Fruit fly (Drosophila melanogaster) whole organism, embryonic: Measurements from ENCODE around the gene Cbp20.
A peak's percentile ranks its signal among the peaks of the same experiment; 100 is the strongest.

ENCODE experiments used
- Ada2b ChIP-seq: fragments of 200-800 bp; sonication (Bioruptor generic); IDR thresholded peaks from 2 replicates; pipeline ENCODE4 v1.3.6; 2022; ENCODE audit warnings: missing biosample characterization, missing genetic modification characterization
- Antp ChIP-seq: fragments of 200-800 bp; sonication (Bioruptor generic); optimal IDR thresholded peaks from 3 replicates; lab custom pipeline; 2016; ENCODE audit warnings: missing biosample characterization, missing genetic modification characterization
- Asciz ChIP-seq: fragments of 200-800 bp; sonication (Bioruptor generic); optimal IDR thresholded peaks from 2 replicates; lab custom pipeline; 2017; ENCODE audit warnings: missing biosample characterization, mild to moderate bottlenecking, missing genetic modification characterization, missing genetic modification reagents
- Atf-2 ChIP-seq: fragments of 200-800 bp; sonication (Bioruptor generic); optimal IDR thresholded peaks from 2 replicates; lab custom pipeline; 2016; ENCODE audit warnings: missing biosample characterization, missing genetic modification characterization
- B-H2 ChIP-seq: fragments of 200-800 bp; sonication (Bioruptor generic); optimal IDR thresholded peaks from 2 replicates; lab custom pipeline; 2018; ENCODE audit warnings: missing biosample characterization, mild to moderate bottlenecking, missing genetic modification characterization
- Blimp-1 ChIP-seq: fragments of 200-800 bp; sonication (Bioruptor generic); optimal IDR thresholded peaks from 3 replicates; lab custom pipeline; 2018; ENCODE audit warnings: missing biosample characterization, missing genetic modification characterization, mild to moderate bottlenecking, moderate library complexity, missing genetic modification reagents
- CG10267 ChIP-seq: fragments of 200-800 bp; sonication (Bioruptor generic); optimal IDR thresholded peaks from 2 replicates; lab custom pipeline; 2018; ENCODE audit warnings: missing biosample characterization, mild to moderate bottlenecking, missing genetic modification characterization, moderate library complexity
- CG10654 ChIP-seq: fragments of 200-800 bp; sonication (Bioruptor generic); optimal IDR thresholded peaks from 2 replicates; lab custom pipeline; 2016; ENCODE audit warnings: missing biosample characterization, missing genetic modification characterization
- CG11398 ChIP-seq: fragments of 200-800 bp; sonication (Bioruptor generic); optimal IDR thresholded peaks from 2 replicates; lab custom pipeline; 2016; ENCODE audit warnings: missing biosample characterization, missing genetic modification characterization
- CG12104 ChIP-seq: fragments of 200-800 bp; sonication (Bioruptor generic); optimal IDR thresholded peaks from 3 replicates; lab custom pipeline; 2016; ENCODE audit warnings: missing biosample characterization, missing genetic modification characterization
- CG12155 ChIP-seq: fragments of 200-800 bp; sonication (Bioruptor generic); optimal IDR thresholded peaks from 3 replicates; lab custom pipeline; 2016; ENCODE audit warnings: missing biosample characterization, missing genetic modification characterization
- CG12236 ChIP-seq: fragments of 200-800 bp; sonication (Bioruptor generic); optimal IDR thresholded peaks from 2 replicates; lab custom pipeline; 2016; ENCODE audit warnings: missing biosample characterization, missing genetic modification characterization
- CG12391 ChIP-seq: fragments of 200-800 bp; sonication (Bioruptor generic); optimal IDR thresholded peaks from 3 replicates; lab custom pipeline; 2018; ENCODE audit warnings: missing biosample characterization, mild to moderate bottlenecking, missing genetic modification characterization, moderate library complexity
- CG13296 ChIP-seq: fragments of 200-800 bp; sonication (Bioruptor generic); optimal IDR thresholded peaks from 3 replicates; lab custom pipeline; 2018; ENCODE audit warnings: missing biosample characterization, mild to moderate bottlenecking, missing genetic modification characterization
- CG1832 ChIP-seq: fragments of 200-800 bp; sonication (Bioruptor generic); optimal IDR thresholded peaks from 2 replicates; lab custom pipeline; 2017; ENCODE audit warnings: missing biosample characterization, mild to moderate bottlenecking, missing genetic modification characterization, inconsistent platforms
- CG2116 ChIP-seq: fragments of 200-800 bp; sonication (Bioruptor generic); optimal IDR thresholded peaks from 3 replicates; lab custom pipeline; 2018; ENCODE audit warnings: missing biosample characterization, mild to moderate bottlenecking, missing genetic modification characterization
- CG2202 ChIP-seq: fragments of 200-800 bp; sonication (Bioruptor generic); optimal IDR thresholded peaks from 2 replicates; lab custom pipeline; 2018; ENCODE audit warnings: missing biosample characterization, mild to moderate bottlenecking, missing genetic modification characterization
- CG4328 ChIP-seq: fragments of 200-800 bp; sonication (Bioruptor generic); optimal IDR thresholded peaks from 3 replicates; lab custom pipeline; 2017; ENCODE audit warnings: missing biosample characterization, missing genetic modification reagents, missing genetic modification characterization
- CG5180 ChIP-seq: fragments of 200-800 bp; sonication (Bioruptor generic); optimal IDR thresholded peaks from 3 replicates; lab custom pipeline; 2017; ENCODE audit warnings: missing biosample characterization, missing genetic modification characterization, mild to moderate bottlenecking, moderate library complexity, missing genetic modification reagents
- CG8089 ChIP-seq: fragments of 200-800 bp; sonication (Bioruptor generic); optimal IDR thresholded peaks from 3 replicates; lab custom pipeline; 2016; ENCODE audit warnings: missing biosample characterization, missing genetic modification characterization
- CG9797 ChIP-seq: fragments of 200-800 bp; sonication (Bioruptor generic); optimal IDR thresholded peaks from 3 replicates; lab custom pipeline; 2018; ENCODE audit warnings: missing biosample characterization, mild to moderate bottlenecking, missing genetic modification characterization
- Dfd ChIP-seq, 2 experiments: fragments of >200 bp; optimal IDR thresholded peaks; 2 replicates each; lab custom pipeline; 2017; ENCODE audit warnings: missing biosample characterization in 2 of 2, missing genetic modification characterization in 2 of 2
- Doc2 ChIP-seq: fragments of 200-800 bp; sonication (Bioruptor generic); IDR thresholded peaks from 2 replicates; pipeline ENCODE4 v1.3.6; 2022; ENCODE audit warnings: missing biosample characterization, missing genetic modification characterization
- Hr51 ChIP-seq, 2 experiments: fragments of 200-800 bp; sonication (Bioruptor generic); optimal IDR thresholded peaks; 2 replicates in 1 of 2; 3 replicates in 1 of 2; lab custom pipeline; 2016 to 2018; ENCODE audit warnings: missing biosample characterization in 2 of 2, missing genetic modification characterization in 2 of 2, mild to moderate bottlenecking in 1 of 2, moderate library complexity in 1 of 2
- PHDP ChIP-seq: fragments of 200-800 bp; sonication (Bioruptor generic); optimal IDR thresholded peaks from 3 replicates; lab custom pipeline; 2018; ENCODE audit warnings: missing biosample characterization, mild to moderate bottlenecking, missing genetic modification characterization, moderate library complexity
- Six4 ChIP-seq: fragments of 200-800 bp; sonication (Bioruptor generic); optimal IDR thresholded peaks from 2 replicates; lab custom pipeline; 2016; ENCODE audit warnings: missing biosample characterization, missing genetic modification characterization
- Sox100B ChIP-seq: fragments of 200-800 bp; sonication (Bioruptor generic); optimal IDR thresholded peaks from 3 replicates; lab custom pipeline; 2018; ENCODE audit warnings: missing biosample characterization, mild to moderate bottlenecking, missing genetic modification characterization
- ac ChIP-seq: fragments of 200-800 bp; sonication (Bioruptor generic); optimal IDR thresholded peaks from 3 replicates; lab custom pipeline; 2017; ENCODE audit warnings: missing biosample characterization, mild to moderate bottlenecking, missing genetic modification characterization
- bsh ChIP-seq, 2 experiments: fragments of 200-800 bp; sonication (Bioruptor generic); optimal IDR thresholded peaks; 2 replicates each; lab custom pipeline; 2017 to 2018; ENCODE audit warnings: mild to moderate bottlenecking in 2 of 2, missing biosample characterization in 2 of 2, missing genetic modification characterization in 2 of 2, moderate library complexity in 1 of 2
- croc ChIP-seq: fragments of 200-800 bp; sonication (Bioruptor generic); conservative IDR thresholded peaks from 3 replicates; pipeline ENCODE4 v1.3.6; 2022; ENCODE audit warnings: missing biosample characterization, missing genetic modification characterization
- dm ChIP-seq: fragments of 200-800 bp; sonication (Bioruptor generic); optimal IDR thresholded peaks from 3 replicates; lab custom pipeline; 2016; ENCODE audit warnings: missing biosample characterization, missing genetic modification characterization
- dpn ChIP-seq, 2 experiments: fragments of 200-800 bp; sonication (Bioruptor generic); optimal IDR thresholded peaks; 3 replicates each; lab custom pipeline; 2016; ENCODE audit warnings: missing biosample characterization in 2 of 2, missing genetic modification characterization in 2 of 2
- eve ChIP-seq, 2 experiments: fragments of >200 bp; optimal IDR thresholded peaks; 2 replicates each; lab custom pipeline; 2017; ENCODE audit warnings: missing biosample characterization in 2 of 2, missing genetic modification characterization in 2 of 2
- fd64A ChIP-seq: fragments of 200-800 bp; sonication (Bioruptor generic); optimal IDR thresholded peaks from 3 replicates; lab custom pipeline; 2018; ENCODE audit warnings: missing biosample characterization, mild to moderate bottlenecking, missing genetic modification characterization
- grn ChIP-seq: fragments of 200-800 bp; sonication (Bioruptor generic); optimal IDR thresholded peaks from 3 replicates; lab custom pipeline; 2017; ENCODE audit warnings: missing biosample characterization, missing genetic modification characterization
- her ChIP-seq: fragments of 200-800 bp; sonication (Bioruptor generic); optimal IDR thresholded peaks from 2 replicates; lab custom pipeline; 2016; ENCODE audit warnings: missing biosample characterization, missing genetic modification characterization
- insv ChIP-seq, 2 experiments: fragments of 200-800 bp; sonication (Bioruptor generic); optimal IDR thresholded peaks; 3 replicates each; lab custom pipeline; 2016 to 2018; ENCODE audit warnings: missing biosample characterization in 2 of 2, missing genetic modification characterization in 2 of 2
- kah ChIP-seq: fragments of 200-800 bp; sonication (Bioruptor generic); optimal IDR thresholded peaks from 2 replicates; lab custom pipeline; 2018; ENCODE audit warnings: missing biosample characterization, mild to moderate bottlenecking, missing genetic modification characterization
- nau ChIP-seq: fragments of 200-800 bp; sonication (Bioruptor generic); optimal IDR thresholded peaks from 3 replicates; lab custom pipeline; 2017; ENCODE audit warnings: missing biosample characterization, mild to moderate bottlenecking, missing genetic modification characterization, missing genetic modification reagents
- nerfin-2 ChIP-seq: fragments of 200-800 bp; sonication (Bioruptor generic); IDR thresholded peaks from 2 replicates; pipeline ENCODE4 v1.3.6; 2022; ENCODE audit warnings: missing biosample characterization, missing genetic modification characterization; ENCODE audit not compliant: partially characterized antibody
- nom ChIP-seq: fragments of 200-800 bp; sonication (Bioruptor generic); optimal IDR thresholded peaks from 2 replicates; lab custom pipeline; 2017; ENCODE audit warnings: missing biosample characterization, missing genetic modification characterization, mild to moderate bottlenecking, moderate library complexity, missing genetic modification reagents
- pb ChIP-seq: fragments of 200-800 bp; sonication (Bioruptor generic); optimal IDR thresholded peaks from 3 replicates; lab custom pipeline; 2016; ENCODE audit warnings: missing biosample characterization, missing genetic modification characterization
- pfk ChIP-seq: fragments of 200-800 bp; sonication (Bioruptor generic); optimal IDR thresholded peaks from 2 replicates; lab custom pipeline; 2018; ENCODE audit warnings: missing biosample characterization, mild to moderate bottlenecking, missing genetic modification characterization, moderate library complexity
- slp2 ChIP-seq: fragments of 200-800 bp; sonication (Bioruptor generic); optimal IDR thresholded peaks from 2 replicates; lab custom pipeline; 2016; ENCODE audit warnings: missing biosample characterization, missing genetic modification characterization
- trem ChIP-seq: fragments of 200-800 bp; optimal IDR thresholded peaks from 3 replicates; lab custom pipeline; 2019; ENCODE audit warnings: missing biosample characterization, mild to moderate bottlenecking, missing genetic modification characterization, moderate library complexity
- twi ChIP-seq: fragments of 200-800 bp; optimal IDR thresholded peaks from 2 replicates; lab custom pipeline; 2019; ENCODE audit warnings: missing biosample characterization, mild to moderate bottlenecking, missing genetic modification characterization, moderate library complexity
- unc-4 ChIP-seq: fragments of 200-800 bp; sonication (Bioruptor generic); IDR thresholded peaks from 2 replicates; pipeline ENCODE4 v1.3.6; 2022; ENCODE audit warnings: missing biosample characterization, missing genetic modification characterization; ENCODE audit not compliant: partially characterized antibody
- wdn ChIP-seq: fragments of 200-800 bp; sonication (Bioruptor generic); IDR thresholded peaks from 2 replicates; pipeline ENCODE4 v1.3.6; 2022; ENCODE audit warnings: missing biosample characterization, missing genetic modification characterization
- zfh2 ChIP-seq: fragments of 200-800 bp; sonication (Bioruptor generic); optimal IDR thresholded peaks from 2 replicates; lab custom pipeline; 2016; ENCODE audit warnings: missing biosample characterization, missing genetic modification characterization

Cbp20 gene

DNA sequence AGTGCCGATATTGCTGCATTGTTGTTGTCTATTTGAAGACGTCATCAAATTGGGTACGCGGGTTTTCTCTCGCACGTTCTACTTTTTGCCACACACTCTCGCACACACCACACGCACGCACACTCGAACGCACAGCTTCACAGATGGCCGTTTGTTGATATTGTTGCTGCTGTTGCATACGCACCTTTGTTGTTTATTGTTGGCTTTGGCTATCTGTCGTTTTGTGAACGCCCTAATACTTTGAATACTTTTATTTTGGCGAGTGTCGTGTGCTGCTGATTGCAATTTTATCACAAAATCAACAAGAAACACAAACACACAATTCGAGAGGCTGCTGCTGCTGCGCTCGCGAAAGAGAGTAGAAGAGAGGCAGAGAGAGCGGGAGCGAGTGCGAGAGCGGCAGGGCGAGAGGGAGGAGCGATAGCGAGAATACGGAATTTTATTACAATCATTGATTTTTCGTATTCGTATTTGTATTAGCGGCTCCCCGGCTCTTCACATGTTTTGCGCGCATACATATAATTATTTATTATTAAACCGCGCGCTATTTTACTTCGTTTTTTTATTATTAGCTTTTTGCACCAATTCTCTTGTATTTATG lies 34.2 kb downstream of the Cbp20 start (continued):
- TF ChIP-seq kah (GFP tag; lab: Kevin White, UChicago), result peak; percentile 60
- peak; percentile 56 for TF ChIP-seq grn
- TF ChIP-seq Atf-2, result peak; percentile 22
- no peak for TF ChIP-seq Ada2b (GFP tag; lab: Robert Waterston, UW)
- TF ChIP-seq trem, result no peak
- TF ChIP-seq PHDP, result peak; percentile 30
- TF ChIP-seq dm (GFP tag; lab: Kevin White, UChicago), result no peak
- peak; percentile 30 for TF ChIP-seq slp2 (GFP tag; lab: Kevin White, UChicago)
- peak; percentile 58 for TF ChIP-seq fd64A (GFP tag; lab: Kevin White, UChicago)
- peak in 1 of 2 experiments; percentile 1 for TF ChIP-seq Hr51 (GFP tag; optimal IDR thresholded peaks at IDR 0.05; lab: Kevin White, UChicago)
- TF ChIP-seq Dfd (GFP tag; optimal IDR thresholded peaks at IDR 0.05; lab: Kevin White, UChicago), result no peak
- TF ChIP-seq Sox100B (GFP tag; lab: Kevin White, UChicago), result peak; percentile 56
- TF ChIP-seq croc (GFP tag; lab: Robert Waterston, UW), result no peak
- peak; percentile 61 for TF ChIP-seq CG2202 (tag; lab: Kevin White, UChicago)
- TF ChIP-seq bsh (GFP tag; optimal IDR thresholded peaks at IDR 0.05; lab: Kevin White, UChicago), result peak in 1 of 2 experiments; percentile 39
- peak; percentile 22 for TF ChIP-seq Blimp-1 (GFP tag; lab: Kevin White, UChicago)
- TF ChIP-seq nerfin-2 (GFP tag; lab: Robert Waterston, UW), result no peak
- peak; percentile 12 for TF ChIP-seq CG10267
- peak; percentile 26 to 34 for TF ChIP-seq dpn (GFP tag; optimal IDR thresholded peaks at IDR 0.05; lab: Kevin White, UChicago)
- peak; percentile 22 for TF ChIP-seq CG12236
- peak; percentile 25 for TF ChIP-seq CG12391 (tag; lab: Kevin White, UChicago)
- TF ChIP-seq CG1832, result no peak
- no peak for TF ChIP-seq eve (GFP tag; optimal IDR thresholded peaks at IDR 0.05; lab: Kevin White, UChicago)
- TF ChIP-seq Asciz (GFP tag; lab: Kevin White, UChicago), result peak; percentile 75
- peak; percentile 22 for TF ChIP-seq CG12104 (GFP tag; lab: Kevin White, UChicago)
- TF ChIP-seq zfh2 (GFP tag; lab: Kevin White, UChicago), result no peak
- TF ChIP-seq pb (GFP tag; lab: Kevin White, UChicago), result peak; percentile 49
- TF ChIP-seq wdn (GFP tag; lab: Robert Waterston, UW), result no peak
- peak; percentile 39 for TF ChIP-seq pfk (GFP tag; lab: Kevin White, UChicago)
- peak; percentile 72 for TF ChIP-seq nau (GFP tag; lab: Kevin White, UChicago)
- TF ChIP-seq CG12155 (GFP tag; lab: Kevin White, UChicago), result peak; percentile 18
- peak; percentile 54 for TF ChIP-seq CG5180 (GFP tag; lab: Kevin White, UChicago)
- no peak for TF ChIP-seq Doc2 (GFP tag; lab: Robert Waterston, UW)
- TF ChIP-seq twi, result peak; percentile 27
- TF ChIP-seq her (GFP tag; lab: Kevin White, UChicago), result peak; percentile 18
- TF ChIP-seq CG10654 (GFP tag; lab: Kevin White, UChicago), result peak; percentile 9
- TF ChIP-seq ac, result peak; percentile 61
- TF ChIP-seq B-H2, result peak; percentile 23
- TF ChIP-seq CG2116, result peak; percentile 47
- peak; percentile 47 for TF ChIP-seq CG8089 (GFP tag; lab: Kevin White, UChicago)
- TF ChIP-seq insv (GFP tag; optimal IDR thresholded peaks at IDR 0.05; lab: Kevin White, UChicago), result no peak
- TF ChIP-seq CG13296, result peak; percentile 80
- peak; percentile 63 for TF ChIP-seq CG11398
- no peak for TF ChIP-seq Six4 (GFP tag; lab: Kevin White, UChicago)
- TF ChIP-seq nom, result peak; percentile 49
- no peak for TF ChIP-seq Antp (GFP tag; lab: Kevin White, UChicago)
- TF ChIP-seq CG4328, result peak; percentile 57
- TF ChIP-seq CG9797, result no peak
- TF ChIP-seq unc-4 (GFP tag; lab: Robert Waterston, UW), result no peak
